Fruit fly (Drosophila melanogaster) whole organism, adult: Measurements from ENCODE around the gene cu.

Source experiments
- CG11617 ChIP-seq: fragments of 200-800 bp; sonication (Bioruptor generic); optimal IDR thresholded peaks from 2 replicates; lab custom pipeline; 2017; ENCODE audit warnings: mild to moderate bottlenecking, missing biosample characterization, missing genetic modification reagents, missing genetic modification characterization
- CG14711 ChIP-seq: fragments of 200-800 bp; sonication (Bioruptor generic); optimal IDR thresholded peaks from 2 replicates; lab custom pipeline; 2018; ENCODE audit warnings: missing biosample characterization, mild to moderate bottlenecking, missing genetic modification characterization, moderate library complexity
- CG1620 ChIP-seq: fragments of 200-800 bp; sonication (Bioruptor generic); optimal IDR thresholded peaks from 2 replicates; lab custom pipeline; 2016; ENCODE audit warnings: missing biosample characterization, missing genetic modification characterization
- CG33017 ChIP-seq: fragments of 200-800 bp; sonication (Bioruptor generic); optimal IDR thresholded peaks from 2 replicates; lab custom pipeline; 2018; ENCODE audit warnings: missing biosample characterization, mild to moderate bottlenecking, missing genetic modification characterization, moderate library complexity
- CG5204 ChIP-seq: fragments of 200-800 bp; sonication (Bioruptor generic); optimal IDR thresholded peaks from 2 replicates; lab custom pipeline; 2016; ENCODE audit warnings: missing biosample characterization, missing genetic modification characterization
- CG7045 ChIP-seq: fragments of 200-800 bp; sonication (Bioruptor generic); optimal IDR thresholded peaks from 2 replicates; lab custom pipeline; 2017; ENCODE audit warnings: missing biosample characterization, mild to moderate bottlenecking, missing genetic modification characterization
- CG7101 ChIP-seq: fragments of 200-800 bp; sonication (Bioruptor generic); optimal IDR thresholded peaks from 2 replicates; lab custom pipeline; 2018; ENCODE audit warnings: missing biosample characterization, mild to moderate bottlenecking, missing genetic modification characterization, moderate library complexity
- Mnt ChIP-seq: fragments of 200-800 bp; sonication (Bioruptor generic); optimal IDR thresholded peaks from 2 replicates; lab custom pipeline; 2016; ENCODE audit warnings: missing biosample characterization, mild to moderate bottlenecking, missing genetic modification characterization
- cic ChIP-seq: fragments of 200-800 bp; sonication (Bioruptor generic); optimal IDR thresholded peaks from 2 replicates; lab custom pipeline; 2017; ENCODE audit warnings: missing biosample characterization, mild to moderate bottlenecking, missing genetic modification characterization, moderate library complexity
- kay ChIP-seq: fragments of 200-800 bp; sonication (Bioruptor generic); peaks from one replicate; lab custom pipeline; 2016; ENCODE audit warnings: missing biosample characterization, missing genetic modification characterization, borderline replicate concordance
- pad ChIP-seq: fragments of 200-800 bp; sonication (Bioruptor generic); optimal IDR thresholded peaks from 3 replicates; lab custom pipeline; 2017; ENCODE audit warnings: missing biosample characterization, missing genetic modification characterization, mild to moderate bottlenecking, moderate library complexity, missing genetic modification reagents
- toe ChIP-seq: fragments of 200-800 bp; sonication (Bioruptor generic); optimal IDR thresholded peaks from 2 replicates; lab custom pipeline; 2016; ENCODE audit warnings: missing biosample characterization, missing genetic modification characterization

dm6 chr3R:11172460-11173168, 24.8 kb upstream of the cu start, which contains the start of gene Ugt35A1:
- no peak for TF ChIP-seq CG5204 (GFP tag; lab: Kevin White, UChicago)
- TF ChIP-seq pad (GFP tag; lab: Kevin White, UChicago): no peak
- peak; percentile 92 for TF ChIP-seq kay (GFP tag; lab: Kevin White, UChicago)
- TF ChIP-seq CG14711: no peak
- TF ChIP-seq CG1620 (GFP tag; lab: Kevin White, UChicago): no peak
- no peak for TF ChIP-seq CG7045 (GFP tag; lab: Kevin White, UChicago)
- TF ChIP-seq CG11617: no peak
- TF ChIP-seq CG7101 (tag; lab: Kevin White, UChicago): no peak
- TF ChIP-seq cic (GFP tag; lab: Kevin White, UChicago): no peak
- TF ChIP-seq Mnt: no peak
- no peak for TF ChIP-seq CG33017 (tag; lab: Kevin White, UChicago)
- no peak for TF ChIP-seq toe
